Fruit fly (Drosophila melanogaster): Measurements from ENCODE around the gene CG14370.

CG14370 gene

dm6 chr3R:13615007-13615406 lies 27.2 kb downstream of the CG14370 start:
- TF ChIP-seq CG32006 (GFP tag; optimal IDR thresholded peaks at IDR 0.05) (no peak), Hr39 (GFP tag; optimal IDR thresholded peaks at IDR 0.05) (no peak), lz (GFP tag; optimal IDR thresholded peaks at IDR 0.05) (no peak), CG6792 (GFP tag; optimal IDR thresholded peaks at IDR 0.05) (no peak), cyc (GFP tag; optimal IDR thresholded peaks at IDR 0.05) (no peak), salr (GFP tag; optimal IDR thresholded peaks at IDR 0.05) (no peak), CG3919 (GFP tag; optimal IDR thresholded peaks at IDR 0.05) (no peak), Gug (GFP tag; IDR thresholded peaks at IDR 0.05) (no peak), vri (GFP tag; optimal IDR thresholded peaks at IDR 0.05) (no peak), CG10669 (GFP tag; optimal IDR thresholded peaks at IDR 0.05) (no peak)

dm6 chr3R:13615617-13616016 lies 27.8 kb downstream of the CG14370 start, which contains the start of gene CG9269:
Gene CG9269 (plus strand): TSS chr3R:13615917.
- TF ChIP-seq lz (GFP tag; optimal IDR thresholded peaks at IDR 0.05), result no peak
- TF ChIP-seq ss (GFP tag; optimal IDR thresholded peaks at IDR 0.05), result no peak
- no peak for TF ChIP-seq spab (GFP tag; optimal IDR thresholded peaks at IDR 0.05)
- TF ChIP-seq Smox (GFP tag; optimal IDR thresholded peaks at IDR 0.05), result no peak
- TF ChIP-seq acj6 (GFP tag; optimal IDR thresholded peaks at IDR 0.05), result no peak
- no peak for TF ChIP-seq CG11762 (GFP tag; optimal IDR thresholded peaks at IDR 0.05; ENCODE audit: insufficient read depth)
- no peak for TF ChIP-seq CG9139 (GFP tag; optimal IDR thresholded peaks at IDR 0.05)
- no peak for TF ChIP-seq CG6792 (GFP tag; optimal IDR thresholded peaks at IDR 0.05)
- no peak for TF ChIP-seq Met (GFP tag; optimal IDR thresholded peaks at IDR 0.05)
- no peak for TF ChIP-seq Sox102F (GFP tag; optimal IDR thresholded peaks at IDR 0.05)
- TF ChIP-seq CG3919 (GFP tag; optimal IDR thresholded peaks at IDR 0.05), result no peak
- no peak for TF ChIP-seq Eip75B (GFP tag; optimal IDR thresholded peaks at IDR 0.05)
- TF ChIP-seq CG32006 (GFP tag; optimal IDR thresholded peaks at IDR 0.05), result no peak
- TF ChIP-seq CG11902 (GFP tag; optimal IDR thresholded peaks at IDR 0.05), result no peak
- no peak for TF ChIP-seq achi (GFP tag; optimal IDR thresholded peaks at IDR 0.05)
- TF ChIP-seq CG7368 (GFP tag; optimal IDR thresholded peaks at IDR 0.05), result no peak
- no peak for TF ChIP-seq net (GFP tag; optimal IDR thresholded peaks at IDR 0.05)
- no peak for TF ChIP-seq CG8319 (GFP tag; optimal IDR thresholded peaks at IDR 0.05)
- no peak for TF ChIP-seq Ets96B (tag; optimal IDR thresholded peaks at IDR 0.05)
- no peak for TF ChIP-seq fd59A (GFP tag; optimal IDR thresholded peaks at IDR 0.05)

dm6 chr3R:13617228-13617627 lies 29.4 kb downstream of the CG14370 start:
- TF ChIP-seq fd59A (GFP tag; optimal IDR thresholded peaks at IDR 0.05) (no peak), Sox102F (GFP tag; optimal IDR thresholded peaks at IDR 0.05) (no peak), Ets96B (tag; optimal IDR thresholded peaks at IDR 0.05) (no peak)

dm6 chr3R:13631642-13632041 lies 43.8 kb downstream of the CG14370 start, which contains the start of gene CG10841:
Gene CG10841 (plus strand): TSS chr3R:13631942.
- no peak for TF ChIP-seq Blimp-1 (GFP tag; optimal IDR thresholded peaks at IDR 0.05)
- TF ChIP-seq Met (GFP tag; optimal IDR thresholded peaks at IDR 0.05), result no peak
- no peak for TF ChIP-seq fd59A (GFP tag; optimal IDR thresholded peaks at IDR 0.05)

All from whole organism, prepupa.